Fruit fly (Drosophila melanogaster) whole organism, pupa: ENCODE results near the gene Rh7.
A peak's percentile ranks its signal among the peaks of the same experiment; 100 is the strongest.

Source experiments
- CG10348 ChIP-seq: fragments of 200-800 bp; sonication (Bioruptor generic); IDR thresholded peaks from 2 replicates; pipeline ENCODE4 v1.3.6; 2022; ENCODE audit warnings: missing biosample characterization, missing genetic modification characterization
- CG12605 ChIP-seq: fragments of 200-800 bp; sonication (Bioruptor generic); IDR thresholded peaks from 2 replicates; pipeline ENCODE4 v1.3.6; 2022; ENCODE audit warnings: missing biosample characterization, missing genetic modification characterization
- CG13204 ChIP-seq: fragments of 200-800 bp; sonication (Bioruptor generic); optimal IDR thresholded peaks from 2 replicates; lab custom pipeline; 2018; ENCODE audit warnings: missing biosample characterization, mild to moderate bottlenecking, missing genetic modification characterization, moderate library complexity
- CG14655 ChIP-seq: fragments of 200-800 bp; sonication (Bioruptor generic); optimal IDR thresholded peaks from 3 replicates; lab custom pipeline; 2017; ENCODE audit warnings: mild to moderate bottlenecking, missing biosample characterization, missing genetic modification reagents, missing genetic modification characterization
- CG15710 ChIP-seq: fragments of 200-800 bp; sonication (Bioruptor generic); optimal IDR thresholded peaks from 2 replicates; lab custom pipeline; 2018; ENCODE audit warnings: missing biosample characterization, mild to moderate bottlenecking, missing genetic modification characterization, moderate library complexity
- CG17806 ChIP-seq: fragments of 200-800 bp; sonication (Bioruptor generic); optimal IDR thresholded peaks from 2 replicates; lab custom pipeline; 2018; ENCODE audit warnings: missing biosample characterization, mild to moderate bottlenecking, missing genetic modification characterization, moderate library complexity
- CG32121 ChIP-seq: fragments of 200-800 bp; sonication (Bioruptor generic); IDR thresholded peaks from 2 replicates; pipeline ENCODE4 v1.3.6; 2022; ENCODE audit warnings: missing biosample characterization, missing genetic modification characterization
- CG34367 ChIP-seq: fragments of 200-800 bp; sonication (Bioruptor generic); optimal IDR thresholded peaks from 2 replicates; lab custom pipeline; 2018; ENCODE audit warnings: missing biosample characterization, mild to moderate bottlenecking, missing genetic modification characterization
- CG4496 ChIP-seq: fragments of 200-800 bp; sonication (Bioruptor generic); IDR thresholded peaks from 3 replicates; pipeline ENCODE4 v1.3.6; 2022; ENCODE audit warnings: missing biosample characterization, missing genetic modification characterization
- CG8159 ChIP-seq: fragments of 200-800 bp; sonication (Bioruptor generic); optimal IDR thresholded peaks from 3 replicates; lab custom pipeline; 2018; ENCODE audit warnings: missing biosample characterization, mild to moderate bottlenecking, missing genetic modification characterization, moderate library complexity
- CG8301 ChIP-seq: fragments of 200-800 bp; sonication (Bioruptor generic); optimal IDR thresholded peaks from 2 replicates; lab custom pipeline; 2018; ENCODE audit warnings: missing biosample characterization, mild to moderate bottlenecking, missing genetic modification characterization
- CG9948 ChIP-seq: fragments of 200-800 bp; sonication (Bioruptor generic); optimal IDR thresholded peaks from 2 replicates; lab custom pipeline; 2018; ENCODE audit warnings: missing biosample characterization, mild to moderate bottlenecking, missing genetic modification characterization, moderate library complexity
- D1 ChIP-seq: fragments of 200-800 bp; sonication (Bioruptor generic); optimal IDR thresholded peaks from 2 replicates; lab custom pipeline; 2018; ENCODE audit warnings: missing biosample characterization, mild to moderate bottlenecking, missing genetic modification characterization, moderate library complexity
- EcR ChIP-seq: fragments of 200-800 bp; sonication (Bioruptor generic); optimal IDR thresholded peaks from 3 replicates; lab custom pipeline; 2019; ENCODE audit warnings: missing biosample characterization, missing genetic modification characterization, mild to moderate bottlenecking, moderate library complexity, missing genetic modification reagents
- Ets98B ChIP-seq: fragments of 200-800 bp; sonication (Bioruptor generic); IDR thresholded peaks from 2 replicates; pipeline ENCODE4 v1.3.6; 2022; ENCODE audit warnings: missing biosample characterization, missing genetic modification characterization
- Pif1A ChIP-seq: fragments of 200-800 bp; sonication (Bioruptor generic); optimal IDR thresholded peaks from 3 replicates; lab custom pipeline; 2016; ENCODE audit warnings: missing biosample characterization, missing genetic modification characterization
- Pif1B ChIP-seq: fragments of 200-800 bp; sonication (Bioruptor generic); optimal IDR thresholded peaks from 3 replicates; lab custom pipeline; 2016; ENCODE audit warnings: missing biosample characterization, missing genetic modification characterization
- Snoo ChIP-seq: fragments of 200-800 bp; sonication (Bioruptor generic); optimal IDR thresholded peaks from 3 replicates; lab custom pipeline; 2017; ENCODE audit warnings: missing biosample characterization, mild to moderate bottlenecking, missing genetic modification characterization, inconsistent platforms
- fd96Ca ChIP-seq: fragments of 200-800 bp; sonication (Bioruptor generic); IDR thresholded peaks from 3 replicates; pipeline ENCODE4 v1.3.6; 2022; ENCODE audit warnings: missing biosample characterization, missing genetic modification characterization
- gl ChIP-seq: fragments of 200-800 bp; sonication (Bioruptor generic); optimal IDR thresholded peaks from 2 replicates; lab custom pipeline; 2018; ENCODE audit warnings: missing biosample characterization, mild to moderate bottlenecking, missing genetic modification characterization
- rn ChIP-seq: fragments of 200-800 bp; sonication (Bioruptor generic); IDR thresholded peaks from 2 replicates; pipeline ENCODE4 v1.3.6; 2022; ENCODE audit warnings: missing biosample characterization, missing genetic modification characterization

Rh7 gene

DNA sequence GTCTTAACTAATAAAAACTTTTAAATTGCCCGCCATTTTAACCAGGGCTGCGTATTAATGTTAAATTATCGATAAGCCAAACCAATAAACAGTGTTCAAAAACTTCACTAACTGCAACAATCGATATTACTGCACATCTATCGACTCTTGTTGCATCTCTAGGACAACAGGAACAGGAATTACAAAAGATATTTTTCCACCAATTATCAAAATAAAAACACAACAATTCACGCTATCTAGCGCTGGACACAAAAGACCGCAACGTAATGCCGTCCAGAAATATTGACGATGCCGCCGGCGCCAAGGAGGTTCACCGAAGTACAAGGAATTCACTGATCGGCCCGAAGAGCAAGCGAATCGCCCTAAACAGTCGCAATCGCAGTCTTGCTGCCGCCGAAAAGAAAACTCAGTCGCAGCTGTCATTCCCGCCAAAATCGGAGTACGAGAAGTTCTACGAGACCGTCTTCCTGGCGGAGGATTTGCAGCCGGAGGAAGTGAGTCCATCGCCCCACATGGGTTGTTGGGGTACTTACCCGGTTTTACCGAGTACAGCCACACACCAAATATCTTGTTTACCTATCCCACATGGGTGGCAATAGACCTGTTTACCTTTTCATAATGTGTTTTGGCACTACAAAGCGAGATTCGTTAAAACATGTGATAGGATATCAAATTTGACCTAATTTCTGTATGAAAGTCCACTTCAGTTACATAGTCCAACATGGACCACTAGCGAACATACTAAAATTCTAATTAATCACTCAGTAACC, 59.1 kb downstream of the Rh7 start, which contains the start of gene vers:
Gene vers, plus strand, starts transcription at position 136 of the 770 bp plus-strand sequence.
- TF ChIP-seq CG15710 (tag; lab: Kevin White, UChicago) (no peak), CG17806 (tag; lab: Kevin White, UChicago) (no peak), CG4496 (GFP tag; lab: Robert Waterston, UW) (no peak), CG8159 (tag; lab: Kevin White, UChicago) (no peak), rn (GFP tag; lab: Robert Waterston, UW) (no peak), CG14655 (GFP tag; lab: Kevin White, UChicago) (no peak), CG34367 (tag; lab: Kevin White, UChicago) (no peak), fd96Ca (GFP tag; lab: Robert Waterston, UW) (no peak)

DNA sequence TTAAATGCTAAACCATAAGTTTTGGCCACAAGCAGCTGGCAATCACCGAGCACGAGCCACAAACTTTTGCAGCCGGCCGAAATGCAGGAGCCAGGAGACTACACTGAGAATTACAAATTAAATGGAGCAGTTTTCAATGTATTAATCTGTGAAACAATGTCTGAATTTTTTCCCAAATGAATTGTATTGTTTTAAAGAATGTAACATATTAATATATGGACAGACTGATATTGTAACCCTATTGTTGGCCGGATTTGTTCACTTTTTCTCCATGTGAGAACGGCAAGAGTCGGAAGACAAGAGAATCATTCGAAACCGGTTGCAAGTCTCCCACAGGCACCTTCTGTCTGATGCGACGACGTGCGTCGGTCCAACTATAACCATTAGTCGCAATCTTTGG, 60.2 kb downstream of the Rh7 start:
- TF ChIP-seq Pif1A (GFP tag; lab: Kevin White, UChicago), result peak; percentile 89
- peak; percentile 83 for TF ChIP-seq CG4496 (GFP tag; lab: Robert Waterston, UW)
- peak; percentile 87 for TF ChIP-seq Snoo
- no peak for TF ChIP-seq EcR (GFP tag; lab: Kevin White, UChicago)
- no peak for TF ChIP-seq CG10348 (GFP tag; lab: Robert Waterston, UW)
- TF ChIP-seq CG12605 (GFP tag; lab: Robert Waterston, UW), result peak; percentile 74
- TF ChIP-seq CG14655 (GFP tag; lab: Kevin White, UChicago), result peak; percentile 93
- peak; percentile 88 for TF ChIP-seq CG34367 (tag; lab: Kevin White, UChicago)
- TF ChIP-seq Ets98B (GFP tag; lab: Robert Waterston, UW), result peak; percentile 65
- peak; percentile 62 for TF ChIP-seq D1 (tag; lab: Kevin White, UChicago)
- peak; percentile 87 for TF ChIP-seq CG15710 (tag; lab: Kevin White, UChicago)
- peak; percentile 92 for TF ChIP-seq CG8301 (tag; lab: Kevin White, UChicago)
- no peak for TF ChIP-seq CG13204 (GFP tag; lab: Kevin White, UChicago)
- peak; percentile 87 for TF ChIP-seq CG9948 (tag; lab: Kevin White, UChicago)
- peak; percentile 82; the same call in 2 of the 3 replicates for TF ChIP-seq fd96Ca (GFP tag; lab: Robert Waterston, UW)
- TF ChIP-seq CG8159 (tag; lab: Kevin White, UChicago), result peak; percentile 86
- peak; percentile 91 for TF ChIP-seq CG17806 (tag; lab: Kevin White, UChicago)
- TF ChIP-seq CG32121 (GFP tag; lab: Robert Waterston, UW), result no peak
- peak; percentile 91 for TF ChIP-seq Pif1B (GFP tag; lab: Kevin White, UChicago)
- TF ChIP-seq gl (tag; lab: Kevin White, UChicago), result peak; percentile 83
- peak; percentile 5; the same call in 1 of the 2 replicates for TF ChIP-seq rn (GFP tag; lab: Robert Waterston, UW)
